Worm (Caenorhabditis elegans): ENCODE results near the gene abl-1.

- no peak for TF ChIP-seq pha-4 (tag; optimal IDR thresholded peaks at IDR 0.05)
- TF ChIP-seq nhr-237 (tag; optimal IDR thresholded peaks at IDR 0.05), result no peak
- TF ChIP-seq lin-13 (tag; optimal IDR thresholded peaks at IDR 0.05), result no peak
- no peak for TF ChIP-seq ztf-11 (tag; optimal IDR thresholded peaks at IDR 0.05)
- TF ChIP-seq unc-62 (GFP tag; optimal IDR thresholded peaks at IDR 0.05), result no peak
- TF ChIP-seq sptf-1 (tag; optimal IDR thresholded peaks at IDR 0.05), result no peak
- TF ChIP-seq elt-3 (tag; optimal IDR thresholded peaks at IDR 0.05), result no peak
- TF ChIP-seq mab-5 (tag; optimal IDR thresholded peaks at IDR 0.05), result no peak
- TF ChIP-seq snpc-4 (tag; optimal IDR thresholded peaks at IDR 0.05), result no peak
- TF ChIP-seq nhr-76 (tag; optimal IDR thresholded peaks at IDR 0.05), result no peak
- TF ChIP-seq ceh-39 (tag; optimal IDR thresholded peaks at IDR 0.05), result no peak
These were observed 35.5 kb upstream of the abl-1 start for ce11 chrX:10659508-10659907.
